Worm (Caenorhabditis elegans): Measurements from ENCODE around the gene dnj-20.
A peak's percentile ranks its signal among the peaks of the same experiment; 100 is the strongest.

The dnj-20 gene

ce11 chrII:9646122-9646555, 22.2 kb upstream of the dnj-20 start (continued):
- TF ChIP-seq ceh-27 (GFP tag; optimal IDR thresholded peaks at IDR 0.05) (peak; percentile 70), attf-3 (GFP tag; conservative IDR thresholded peaks at IDR 0.05) (peak; percentile 26; the same call in 1 of the 2 replicates), snpc-4 (GFP tag; optimal IDR thresholded peaks at IDR 0.05) (no peak), snpc-4 (tag; optimal IDR thresholded peaks at IDR 0.05) (peak in 2 of 4 experiments; percentile 4 to 35), rcor-1 (GFP tag; IDR thresholded peaks at IDR 0.05) (peak; percentile 65; the same call in 1 of the 2 replicates)

DNA sequence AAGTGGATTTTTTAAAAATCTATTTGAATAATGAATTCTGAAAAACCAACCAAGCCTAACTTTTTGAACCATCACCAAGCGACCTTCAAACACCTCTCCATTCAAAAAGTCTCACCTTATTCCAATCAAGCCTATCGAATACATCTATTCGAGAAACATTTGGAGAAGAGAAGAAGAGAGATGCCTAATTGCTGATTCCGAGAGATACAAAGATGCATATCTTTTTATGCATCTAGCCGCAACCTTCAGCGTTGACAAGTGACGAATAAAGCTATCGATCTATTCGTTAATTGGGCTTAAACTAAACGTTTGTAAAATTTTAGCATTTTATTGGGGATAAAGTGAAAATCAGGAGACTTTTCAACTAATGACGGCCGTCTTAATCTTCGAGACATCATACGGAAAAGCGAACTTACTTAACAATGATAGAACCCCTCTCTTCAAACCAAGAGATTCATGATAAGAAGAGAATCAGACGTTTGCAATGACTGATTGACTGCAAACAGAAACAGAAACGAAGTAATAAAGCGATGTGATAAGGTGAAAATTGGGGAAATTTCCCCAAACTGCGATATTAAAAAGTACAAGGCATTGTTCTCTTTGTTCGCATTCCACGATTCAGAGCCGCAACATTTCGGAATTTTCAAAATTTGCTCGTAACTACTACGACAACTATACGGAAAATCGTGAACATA, 21.1 kb upstream of the dnj-20 start:
- TF ChIP-seq T26A5.8 (tag; optimal IDR thresholded peaks at IDR 0.05): no peak
- no peak for TF ChIP-seq sptf-2 (GFP tag; optimal IDR thresholded peaks at IDR 0.05)
- TF ChIP-seq dpff-1 (tag; optimal IDR thresholded peaks at IDR 0.05): no peak
- TF ChIP-seq F52B5.7 (tag; optimal IDR thresholded peaks at IDR 0.05): no peak
- peak; percentile 50 for TF ChIP-seq nhr-80 (tag; optimal IDR thresholded peaks at IDR 0.05)
- TF ChIP-seq tlf-1 (GFP tag; optimal IDR thresholded peaks at IDR 0.05): no peak
- TF ChIP-seq ceh-100 (GFP tag; IDR thresholded peaks at IDR 0.05): no peak
- TF ChIP-seq lag-1 (GFP tag; IDR thresholded peaks at IDR 0.05): no peak
- TF ChIP-seq ama-1 (optimal IDR thresholded peaks at IDR 0.05): no peak
- no peak for TF ChIP-seq ama-1 (GFP tag; optimal IDR thresholded peaks at IDR 0.05)
- TF ChIP-seq let-607 (tag; optimal IDR thresholded peaks at IDR 0.05): no peak
- no peak for TF ChIP-seq madf-8 (GFP tag; conservative IDR thresholded peaks at IDR 0.05)
- TF ChIP-seq Y79H2A.3 (GFP tag; conservative IDR thresholded peaks at IDR 0.05): no peak
- no peak for TF ChIP-seq die-1 (tag; optimal IDR thresholded peaks at IDR 0.05)
- no peak for TF ChIP-seq B0019.2 (GFP tag; conservative IDR thresholded peaks at IDR 0.05)
- TF ChIP-seq ceh-27 (GFP tag; optimal IDR thresholded peaks at IDR 0.05): no peak
- 0 out of 2 replicates have a peak, but pooled peaks have one; percentile 31 for TF ChIP-seq madf-6 (GFP tag; IDR thresholded peaks at IDR 0.05)

- no peak for TF ChIP-seq hlh-12 (tag; optimal IDR thresholded peaks at IDR 0.05)
- TF ChIP-seq lin-35 (GFP tag; optimal IDR thresholded peaks at IDR 0.05): no peak
- no peak for TF ChIP-seq F33H1.4 (GFP tag; IDR thresholded peaks at IDR 0.05)
- no peak for TF ChIP-seq F49E8.2 (tag; optimal IDR thresholded peaks at IDR 0.05; ENCODE audit: insufficient read depth)
- TF ChIP-seq atf-7 (tag; optimal IDR thresholded peaks at IDR 0.05): no peak
- TF ChIP-seq ekl-4 (GFP tag; IDR thresholded peaks at IDR 0.05): no peak
- no peak for TF ChIP-seq repo-1 (tag; optimal IDR thresholded peaks at IDR 0.05)
- no peak for TF ChIP-seq hmg-1.2 (GFP tag; IDR thresholded peaks at IDR 0.05)
- TF ChIP-seq unc-62 (GFP tag; optimal IDR thresholded peaks at IDR 0.05): no peak
- TF ChIP-seq mxl-1 (tag; optimal IDR thresholded peaks at IDR 0.05): no peak
- no peak for TF ChIP-seq mel-28 (tag; optimal IDR thresholded peaks at IDR 0.05; ENCODE audit: borderline replicate concordance)
- TF ChIP-seq let-607 (tag; optimal IDR thresholded peaks at IDR 0.05): no peak
- no peak for TF ChIP-seq attf-6 (GFP tag; IDR thresholded peaks at IDR 0.05)
- no peak for TF ChIP-seq madf-3 (GFP tag; IDR thresholded peaks at IDR 0.05)
- TF ChIP-seq lir-1 (GFP tag; conservative IDR thresholded peaks at IDR 0.05): no peak
- no peak for TF ChIP-seq sea-2 (GFP tag; IDR thresholded peaks at IDR 0.05)
These were observed 20.5 kb upstream of the dnj-20 start, which contains the start of gene fzr-1 for ce11 chrII:9644438-9644837. Gene fzr-1 (minus strand): TSS chrII:9644466.
